Worm (Caenorhabditis elegans) whole organism, early embryonic: ENCODE results near the gene C05D12.7.

ENCODE experiments used
- B0310.2 ChIP-seq: sonication (generic microtip); optimal IDR thresholded peaks from 2 replicates; lab custom pipeline; 2016; ENCODE audit warnings: mild to moderate bottlenecking, missing genetic modification characterization, missing compliant biosample characterization
- F13C5.2 ChIP-seq: sonication (generic microtip); optimal IDR thresholded peaks from 2 replicates; lab custom pipeline; 2017; ENCODE audit warnings: mild to moderate bottlenecking, missing genetic modification characterization, inconsistent platforms, missing compliant biosample characterization
- aly-1 ChIP-seq: sonication (generic microtip); optimal IDR thresholded peaks from 2 replicates; lab custom pipeline; 2016; ENCODE audit warnings: missing genetic modification characterization, missing compliant biosample characterization
- ama-1 ChIP-seq: fragments of 150-350 bp; optimal IDR thresholded peaks from 2 replicates; lab custom pipeline; 2014
- ceh-13 ChIP-seq: fragments of 200-800 bp; sonication (Bioruptor generic); optimal IDR thresholded peaks from 2 replicates; lab custom pipeline; 2018; ENCODE audit warnings: mild to moderate bottlenecking, missing genetic modification characterization, missing compliant biosample characterization
- ceh-36 ChIP-seq: sonication (generic microtip); optimal IDR thresholded peaks from 2 replicates; lab custom pipeline; 2016; ENCODE audit warnings: missing genetic modification characterization, inconsistent platforms, missing compliant biosample characterization
- ets-7 ChIP-seq: sonication (generic microtip); optimal IDR thresholded peaks from 2 replicates; lab custom pipeline; 2016; ENCODE audit warnings: missing genotype, missing genetic modification characterization, missing compliant biosample characterization
- flt-1 ChIP-seq: fragments of 200-800 bp; sonication (Bioruptor generic); IDR thresholded peaks from 2 replicates; pipeline ENCODE4 v1.3.6; 2022; ENCODE audit warnings: missing genetic modification characterization, missing compliant biosample characterization
- hmbx-1 ChIP-seq: sonication (generic microtip); optimal IDR thresholded peaks from 2 replicates; lab custom pipeline; 2016; ENCODE audit warnings: mild to moderate bottlenecking, missing genetic modification characterization, missing compliant biosample characterization
- hmg-4 ChIP-seq: fragments of 200-800 bp; sonication (Bioruptor generic); optimal IDR thresholded peaks from 2 replicates; lab custom pipeline; 2018; ENCODE audit warnings: mild to moderate bottlenecking, missing genetic modification characterization, missing compliant biosample characterization
- hnd-1 ChIP-seq: sonication (generic microtip); optimal IDR thresholded peaks from 2 replicates; lab custom pipeline; 2016; ENCODE audit warnings: missing genetic modification characterization, missing compliant biosample characterization
- pes-1 ChIP-seq: fragments of 200-800 bp; sonication (Bioruptor generic); IDR thresholded peaks from 2 replicates; pipeline ENCODE4 v1.3.6; 2022; ENCODE audit warnings: missing genetic modification reagents, missing genetic modification characterization, missing compliant biosample characterization
- scrt-1 ChIP-seq: fragments of 200-800 bp; sonication (Bioruptor generic); IDR thresholded peaks from 2 replicates; pipeline ENCODE4 v1.3.6; 2022; ENCODE audit warnings: missing genetic modification characterization, missing compliant biosample characterization
- sea-1 ChIP-seq: fragments of 200-800 bp; sonication (Bioruptor generic); conservative IDR thresholded peaks from 2 replicates; pipeline ENCODE4 v1.3.6; 2022; ENCODE audit warnings: missing genetic modification characterization, missing compliant biosample characterization
- tbx-11 ChIP-seq: fragments of 200-800 bp; sonication (Bioruptor generic); IDR thresholded peaks from 2 replicates; pipeline ENCODE4 v1.3.6; 2022; ENCODE audit warnings: missing genetic modification characterization, missing compliant biosample characterization
- tbx-37 ChIP-seq: fragments of 200-800 bp; sonication (Bioruptor generic); conservative IDR thresholded peaks from 2 replicates; pipeline ENCODE4 v1.3.6; 2022; ENCODE audit warnings: missing genetic modification reagents, missing genetic modification characterization, missing compliant biosample characterization
- tra-4 ChIP-seq: sonication (generic microtip); optimal IDR thresholded peaks from 2 replicates; lab custom pipeline; 2017; ENCODE audit warnings: missing genetic modification characterization, missing compliant biosample characterization

C05D12.7 gene

DNA sequence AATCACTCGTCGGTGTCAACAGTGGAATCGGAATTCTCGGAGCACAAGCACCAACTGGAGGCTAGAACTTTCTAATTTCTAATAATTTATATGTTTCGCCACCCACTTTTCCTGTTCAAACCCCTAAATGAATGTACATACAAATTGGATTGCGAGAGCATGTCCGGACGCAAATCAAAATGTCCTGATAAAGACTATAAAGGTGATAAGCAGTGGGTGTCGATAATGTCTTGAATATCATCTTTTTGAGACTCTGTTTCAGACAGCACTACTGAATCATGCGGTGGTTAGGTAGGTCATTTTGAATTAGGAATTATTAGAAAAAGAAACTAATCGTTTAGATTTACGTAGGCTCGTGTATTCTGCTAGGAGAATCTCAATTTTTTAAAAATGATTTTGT is 38.9 kb downstream of the C05D12.7 start, which contains the start of gene W02B12.1:
Gene W02B12.1, plus strand, starts transcription at position 269 of the 400 bp plus-strand sequence.
- TF ChIP-seq hmbx-1 (no peak), tra-4 (no peak), aly-1 (tag; lab: Kevin White, UChicago) (no peak), pes-1 (GFP tag; lab: Robert Waterston, UW) (no peak), ceh-13 (GFP tag; lab: Kevin White, UChicago) (no peak), tbx-37 (GFP tag; lab: Robert Waterston, UW) (no peak), ceh-36 (tag; lab: Kevin White, UChicago) (no peak), sea-1 (GFP tag; lab: Robert Waterston, UW) (no peak), B0310.2 (no peak), tbx-11 (GFP tag; lab: Robert Waterston, UW) (no peak), hnd-1 (tag; lab: Kevin White, UChicago) (no peak), F13C5.2 (tag; lab: Kevin White, UChicago) (no peak), ama-1 (lab: Kevin White, UChicago) (no peak), flt-1 (GFP tag; lab: Robert Waterston, UW) (no peak), ets-7 (tag; lab: Kevin White, UChicago) (no peak), hmg-4 (GFP tag; lab: Kevin White, UChicago) (no peak), scrt-1 (GFP tag; lab: Robert Waterston, UW) (no peak)

DNA sequence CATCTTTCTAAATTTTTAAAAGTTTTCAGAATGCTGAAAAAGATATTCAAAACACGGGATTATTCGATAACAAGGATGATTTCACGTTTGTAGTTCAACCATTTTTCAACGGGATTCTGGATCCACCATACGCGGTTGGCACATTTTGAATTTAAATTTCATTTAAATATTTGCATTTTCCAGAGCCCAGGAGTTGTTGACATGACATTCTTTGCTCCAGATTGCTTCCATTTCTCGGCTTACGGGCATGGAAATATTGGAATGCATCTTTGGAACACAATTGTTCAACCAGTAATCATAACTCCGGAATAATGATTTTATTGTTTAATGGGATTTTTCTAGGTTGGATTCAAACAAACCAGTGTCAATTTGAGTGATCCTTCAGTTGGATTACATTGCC is 41.0 kb downstream of the C05D12.7 start:
- TF ChIP-seq flt-1 (GFP tag; lab: Robert Waterston, UW) (no peak), ama-1 (lab: Kevin White, UChicago) (no peak), hmg-4 (GFP tag; lab: Kevin White, UChicago) (no peak), sea-1 (GFP tag; lab: Robert Waterston, UW) (no peak), tbx-37 (GFP tag; lab: Robert Waterston, UW) (no peak), ceh-13 (GFP tag; lab: Kevin White, UChicago) (no peak), hnd-1 (tag; lab: Kevin White, UChicago) (no peak), pes-1 (GFP tag; lab: Robert Waterston, UW) (no peak), B0310.2 (no peak), aly-1 (tag; lab: Kevin White, UChicago) (no peak), F13C5.2 (tag; lab: Kevin White, UChicago) (no peak), hmbx-1 (no peak), ets-7 (tag; lab: Kevin White, UChicago) (no peak), tbx-11 (GFP tag; lab: Robert Waterston, UW) (no peak), ceh-36 (tag; lab: Kevin White, UChicago) (no peak), scrt-1 (GFP tag; lab: Robert Waterston, UW) (no peak), tra-4 (no peak)

DNA sequence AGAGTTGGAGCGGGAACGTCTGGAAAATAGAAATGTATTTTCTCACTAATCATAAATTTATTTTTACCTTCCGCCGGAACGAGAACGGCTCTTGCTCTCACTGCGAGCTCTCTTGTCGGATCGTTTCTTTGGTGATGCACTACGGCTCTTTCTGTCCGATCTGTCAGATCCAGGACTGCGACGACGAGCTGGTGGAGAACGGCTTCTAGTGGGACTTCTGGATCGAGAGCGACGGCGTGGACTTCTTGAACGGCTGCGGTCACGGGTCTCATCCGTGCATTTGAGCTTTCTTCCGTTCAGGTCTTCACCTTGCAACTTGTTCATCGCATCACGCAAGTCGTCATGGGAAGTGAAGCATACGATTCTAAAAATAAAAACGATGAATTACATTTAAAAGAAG is 41.9 kb downstream of the C05D12.7 start:
- no peak for TF ChIP-seq ets-7 (tag; lab: Kevin White, UChicago)
- TF ChIP-seq tbx-11 (GFP tag; lab: Robert Waterston, UW): no peak
- no peak for TF ChIP-seq aly-1 (tag; lab: Kevin White, UChicago)
- no peak for TF ChIP-seq flt-1 (GFP tag; lab: Robert Waterston, UW)
- TF ChIP-seq ceh-36 (tag; lab: Kevin White, UChicago): no peak
- no peak for TF ChIP-seq hmbx-1
- no peak for TF ChIP-seq ceh-13 (GFP tag; lab: Kevin White, UChicago)
- no peak for TF ChIP-seq ama-1 (lab: Kevin White, UChicago)
- no peak for TF ChIP-seq sea-1 (GFP tag; lab: Robert Waterston, UW)
- TF ChIP-seq hmg-4 (GFP tag; lab: Kevin White, UChicago): no peak
- TF ChIP-seq F13C5.2 (tag; lab: Kevin White, UChicago): no peak
- TF ChIP-seq tra-4: no peak
- TF ChIP-seq tbx-37 (GFP tag; lab: Robert Waterston, UW): no peak
- TF ChIP-seq B0310.2: no peak
- TF ChIP-seq scrt-1 (GFP tag; lab: Robert Waterston, UW): no peak
- no peak for TF ChIP-seq pes-1 (GFP tag; lab: Robert Waterston, UW)
- TF ChIP-seq hnd-1 (tag; lab: Kevin White, UChicago): no peak

DNA sequence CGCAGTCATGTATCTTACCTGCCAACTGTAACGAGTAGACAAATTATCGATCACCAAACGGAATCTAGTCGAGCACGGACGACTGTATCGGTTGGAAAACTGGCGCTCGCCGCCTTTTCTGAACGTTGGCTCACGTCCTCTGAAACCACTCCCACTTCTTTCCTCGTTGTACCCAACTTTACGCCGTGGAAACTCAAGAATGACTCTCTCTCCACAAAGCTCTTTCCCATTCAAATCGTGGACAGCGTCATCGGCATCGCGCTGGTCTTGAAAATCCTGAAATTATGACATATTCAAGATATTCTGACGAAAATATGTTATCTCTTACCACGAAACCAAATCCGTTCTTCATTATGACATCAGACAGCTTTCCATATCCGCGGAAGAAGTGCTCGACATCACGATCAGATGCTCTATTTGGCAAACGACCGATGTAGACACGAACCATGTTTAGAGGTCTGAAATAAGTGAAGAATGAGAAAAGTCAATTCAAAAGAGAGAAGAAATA is 42.7 kb downstream of the C05D12.7 start, which contains the start of gene rsp-2:
Gene rsp-2, minus strand, starts transcription at position 458 of the 508 bp plus-strand sequence.
- TF ChIP-seq F13C5.2 (tag; lab: Kevin White, UChicago) (no peak), sea-1 (GFP tag; lab: Robert Waterston, UW) (no peak), aly-1 (tag; lab: Kevin White, UChicago) (no peak), hmg-4 (GFP tag; lab: Kevin White, UChicago) (no peak), scrt-1 (GFP tag; lab: Robert Waterston, UW) (no peak), hnd-1 (tag; lab: Kevin White, UChicago) (no peak), B0310.2 (no peak), tbx-37 (GFP tag; lab: Robert Waterston, UW) (no peak), ceh-13 (GFP tag; lab: Kevin White, UChicago) (no peak), tra-4 (no peak), ama-1 (lab: Kevin White, UChicago) (no peak), ets-7 (tag; lab: Kevin White, UChicago) (no peak), tbx-11 (GFP tag; lab: Robert Waterston, UW) (no peak), pes-1 (GFP tag; lab: Robert Waterston, UW) (no peak), flt-1 (GFP tag; lab: Robert Waterston, UW) (no peak), hmbx-1 (no peak)

DNA sequence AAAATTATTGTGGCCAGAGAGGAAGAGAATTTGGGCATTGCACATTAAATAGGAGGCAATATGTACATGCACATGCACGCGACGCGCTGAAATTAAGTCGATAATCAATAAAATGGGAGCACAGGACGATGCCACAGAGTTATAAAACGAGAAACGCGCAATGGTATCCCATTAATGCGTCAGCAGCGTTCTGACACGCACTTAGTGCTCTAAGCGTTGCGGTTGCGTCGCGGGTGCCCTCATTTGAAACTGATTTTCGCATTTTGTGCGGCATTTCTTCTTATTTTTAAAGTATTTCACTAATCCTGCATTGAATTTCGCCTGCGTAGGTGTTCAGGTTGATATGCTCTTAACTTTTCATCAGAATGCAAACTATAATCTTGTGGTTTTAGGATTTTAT is 43.1 kb downstream of the C05D12.7 start, which contains the start of gene rsp-1:
Gene rsp-1, plus strand, starts transcription at position 338 of the 400 bp plus-strand sequence.
- TF ChIP-seq pes-1 (GFP tag; lab: Robert Waterston, UW) (peak; percentile 54; the same call in 1 of the 2 replicates), ama-1 (lab: Kevin White, UChicago) (no peak), flt-1 (GFP tag; lab: Robert Waterston, UW) (no peak), hmbx-1 (no peak), tra-4 (peak; percentile 30), ceh-13 (GFP tag; lab: Kevin White, UChicago) (no peak), hmg-4 (GFP tag; lab: Kevin White, UChicago) (peak; percentile 55), tbx-11 (GFP tag; lab: Robert Waterston, UW) (no peak), hnd-1 (tag; lab: Kevin White, UChicago) (no peak), B0310.2 (no peak), sea-1 (GFP tag; lab: Robert Waterston, UW) (no peak), aly-1 (tag; lab: Kevin White, UChicago) (peak; percentile 73), ceh-36 (tag; lab: Kevin White, UChicago) (peak; percentile 62), scrt-1 (GFP tag; lab: Robert Waterston, UW) (peak; percentile 48; the same call in 1 of the 2 replicates), F13C5.2 (tag; lab: Kevin White, UChicago) (peak; percentile 4), tbx-37 (GFP tag; lab: Robert Waterston, UW) (0 out of 2 replicates have a peak, but pooled peaks have one; percentile 8), ets-7 (tag; lab: Kevin White, UChicago) (no peak)
